Fruit fly (Drosophila melanogaster): ENCODE data around the gene Prx6a.

The Prx6a gene

DNA sequence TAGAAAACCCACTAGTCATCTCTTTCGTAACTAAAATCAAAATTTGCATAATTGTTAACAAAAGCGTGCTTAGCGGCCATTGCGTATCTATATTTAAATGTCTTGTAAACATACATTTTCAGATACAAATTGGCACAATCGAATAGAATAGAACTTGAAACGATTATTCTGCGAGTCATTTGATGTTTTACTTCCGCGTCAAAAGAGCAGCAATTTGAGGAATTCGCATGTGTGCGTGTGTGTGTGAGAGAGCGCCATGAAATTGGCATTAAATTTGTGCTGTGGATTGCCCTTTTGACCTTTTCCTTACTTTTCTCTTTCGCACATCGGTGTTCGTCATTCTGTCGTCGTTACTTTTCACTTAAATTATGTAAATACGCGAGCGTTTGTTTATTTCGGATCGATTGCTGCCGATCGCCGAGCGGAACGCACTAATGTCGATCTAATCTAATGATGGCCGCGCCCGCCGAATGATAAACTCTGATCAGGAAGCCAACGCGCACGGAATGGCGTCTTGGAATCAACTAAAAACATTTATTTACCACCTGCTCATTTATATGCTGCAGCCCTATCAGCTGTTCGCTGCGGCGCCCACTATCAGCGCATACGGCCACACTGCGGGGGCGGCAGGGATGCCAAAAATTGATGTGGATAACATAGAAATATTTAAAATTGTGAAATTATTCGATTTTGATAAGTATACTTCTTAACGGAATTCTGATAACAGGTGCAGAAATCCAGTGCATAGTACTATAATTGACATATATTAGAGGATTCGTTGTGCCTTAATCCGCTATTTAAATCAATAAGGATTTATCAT lies 6.9 kb upstream of the Prx6a start (continued):
- TF ChIP-seq CG17829 (tag; optimal IDR thresholded peaks at IDR 0.05), result peak; percentile 40
- no peak for TF ChIP-seq Tbp (GFP tag; optimal IDR thresholded peaks at IDR 0.05)
- peak; percentile 73 for TF ChIP-seq HLHmδ (GFP tag; optimal IDR thresholded peaks at IDR 0.05)
- TF ChIP-seq CG2199 (GFP tag; IDR thresholded peaks at IDR 0.05), result peak; percentile 70
- TF ChIP-seq ems (GFP tag; optimal IDR thresholded peaks at IDR 0.05), result peak; percentile 30
- TF ChIP-seq CG4854 (GFP tag; optimal IDR thresholded peaks at IDR 0.05), result no peak
- TF ChIP-seq twi (tag; optimal IDR thresholded peaks at IDR 0.05), result peak; percentile 22
- no peak for TF ChIP-seq sens (GFP tag)
- TF ChIP-seq CG12104 (GFP tag; optimal IDR thresholded peaks at IDR 0.05), result no peak
- TF ChIP-seq sob (GFP tag; IDR thresholded peaks at IDR 0.05), result peak; percentile 63
- peak; percentile 14 for TF ChIP-seq CG17359 (tag; optimal IDR thresholded peaks at IDR 0.05)
- TF ChIP-seq CG11085 (GFP tag; IDR thresholded peaks at IDR 0.05), result peak; percentile 48; the same call in 1 of the 2 replicates
- TF ChIP-seq zf30C (GFP tag; optimal IDR thresholded peaks at IDR 0.05), result no peak
- no peak for TF ChIP-seq Hr3 (GFP tag; optimal IDR thresholded peaks at IDR 0.05)
- TF ChIP-seq Atf-2 (GFP tag; optimal IDR thresholded peaks at IDR 0.05), result no peak
- peak; percentile 52 for TF ChIP-seq ftz-f1 (GFP tag; optimal IDR thresholded peaks at IDR 0.05)
- TF ChIP-seq phol (tag; optimal IDR thresholded peaks at IDR 0.05), result peak; percentile 71
- TF ChIP-seq nom (GFP tag; optimal IDR thresholded peaks at IDR 0.05), result peak; percentile 54
- peak; percentile 95 for TF ChIP-seq CG9797 (GFP tag; optimal IDR thresholded peaks at IDR 0.05)
- TF ChIP-seq jing (GFP tag; optimal IDR thresholded peaks at IDR 0.05), result no peak
- peak; percentile 53 for TF ChIP-seq CG7556 (GFP tag; optimal IDR thresholded peaks at IDR 0.05)
- TF ChIP-seq CG13894 (tag; optimal IDR thresholded peaks at IDR 0.05), result peak; percentile 84
- no peak for TF ChIP-seq CG3838 (GFP tag; optimal IDR thresholded peaks at IDR 0.05)
- TF ChIP-seq CG2678 (tag; optimal IDR thresholded peaks at IDR 0.05), result peak; percentile 44
- TF ChIP-seq crp (GFP tag; optimal IDR thresholded peaks at IDR 0.05), result peak; percentile 91 to 99
- TF ChIP-seq CG8478 (optimal IDR thresholded peaks at IDR 0.05), result no peak
- peak; percentile 58 for TF ChIP-seq slbo (GFP tag; IDR thresholded peaks at IDR 0.05)
- no peak for TF ChIP-seq sens-2 (GFP tag; IDR thresholded peaks at IDR 0.05)
- peak; percentile 27 for TF ChIP-seq HLH54F (GFP tag; optimal IDR thresholded peaks at IDR 0.05)
- no peak for TF ChIP-seq C15 (GFP tag; IDR thresholded peaks at IDR 0.05)
- TF ChIP-seq CG11247 (GFP tag; IDR thresholded peaks at IDR 0.05), result peak; percentile 55; the same call in 1 of the 2 replicates
- TF ChIP-seq CG2712 (tag; optimal IDR thresholded peaks at IDR 0.05), result peak; percentile 52
- TF ChIP-seq croc (GFP tag; conservative IDR thresholded peaks at IDR 0.05), result no peak
- peak; percentile 39 for TF ChIP-seq Hand (GFP tag; optimal IDR thresholded peaks at IDR 0.05)
- no peak for TF ChIP-seq CG3065 (GFP tag; optimal IDR thresholded peaks at IDR 0.05)
- peak in 1 of 2 experiments; percentile 7 for TF ChIP-seq bsh (GFP tag; optimal IDR thresholded peaks at IDR 0.05)
- TF ChIP-seq CG4328 (GFP tag; optimal IDR thresholded peaks at IDR 0.05), result peak; percentile 46
- TF ChIP-seq CG4404 (GFP tag; IDR thresholded peaks at IDR 0.05), result no peak
- no peak for TF ChIP-seq lbe (GFP tag; optimal IDR thresholded peaks at IDR 0.05)
- no peak; the same call in 1 of the 2 replicates for TF ChIP-seq CG7372 (GFP tag; IDR thresholded peaks at IDR 0.05)
- TF ChIP-seq dan (GFP tag; IDR thresholded peaks at IDR 0.05), result no peak
- TF ChIP-seq sr (GFP tag; IDR thresholded peaks at IDR 0.05), result peak; percentile 96
- no peak for TF ChIP-seq D (optimal IDR thresholded peaks at IDR 0.05)
- TF ChIP-seq D (GFP tag; optimal IDR thresholded peaks at IDR 0.05), result no peak
- peak; percentile 68 for TF ChIP-seq Dp (GFP tag; optimal IDR thresholded peaks at IDR 0.05)
- TF ChIP-seq slou (GFP tag; optimal IDR thresholded peaks at IDR 0.05), result no peak
- no peak for TF ChIP-seq CG18011 (GFP tag; optimal IDR thresholded peaks at IDR 0.05)
- no peak for TF ChIP-seq CG9437 (GFP tag; optimal IDR thresholded peaks at IDR 0.05)
- peak; percentile 71 for TF ChIP-seq Ets97D (GFP tag; optimal IDR thresholded peaks at IDR 0.05)
- peak; percentile 27 for TF ChIP-seq CG18619 (GFP tag; optimal IDR thresholded peaks at IDR 0.05)
